Worm (Caenorhabditis elegans) whole organism, L1 larva: ENCODE data around the gene F53C11.5.

ENCODE experiments used
- C34B4.2 ChIP-seq: sonication (generic microtip); optimal IDR thresholded peaks from 2 replicates; lab custom pipeline; 2017; ENCODE audit warnings: mild to moderate bottlenecking, missing genetic modification characterization, missing compliant biosample characterization
- egl-13 ChIP-seq: sonication (generic microtip); optimal IDR thresholded peaks from 2 replicates; lab custom pipeline; 2016; ENCODE audit warnings: missing genotype, missing genetic modification reagents, missing genetic modification characterization, missing compliant biosample characterization
- fkh-4 ChIP-seq: sonication (generic microtip); optimal IDR thresholded peaks from 2 replicates; lab custom pipeline; 2016; ENCODE audit warnings: missing compliant biosample characterization, missing genetic modification characterization, borderline replicate concordance
- fos-1 ChIP-seq: fragments of 150-350 bp; optimal IDR thresholded peaks from 2 replicates; lab custom pipeline; 2014; ENCODE audit warnings: missing biosample characterization, missing genetic modification characterization
- lsy-2 ChIP-seq, 2 experiments: fragments of 150-350 bp; optimal IDR thresholded peaks; 2 replicates each; lab custom pipeline; 2014; ENCODE audit warnings: missing biosample characterization in 2 of 2, missing genetic modification characterization in 2 of 2
- nhr-237 ChIP-seq: fragments of 150-350 bp; optimal IDR thresholded peaks from 2 replicates; lab custom pipeline; 2014; ENCODE audit warnings: missing biosample characterization, missing genetic modification characterization
- pax-3 ChIP-seq: fragments of 200-800 bp; sonication (Bioruptor generic); optimal IDR thresholded peaks from 2 replicates; lab custom pipeline; 2018; ENCODE audit warnings: mild to moderate bottlenecking, missing genetic modification characterization, moderate library complexity, missing compliant biosample characterization
- pqm-1 ChIP-seq: sonication (generic microtip); optimal IDR thresholded peaks from 3 replicates; lab custom pipeline; 2017; ENCODE audit warnings: missing biosample characterization, missing genetic modification characterization
- skn-1 ChIP-seq: fragments of 150-350 bp; optimal IDR thresholded peaks from 2 replicates; lab custom pipeline; 2014; ENCODE audit warnings: missing biosample characterization, missing genetic modification characterization
- snpc-4 ChIP-seq: fragments of 150-350 bp; optimal IDR thresholded peaks from 2 replicates; lab custom pipeline; 2014; ENCODE audit warnings: missing biosample characterization, missing genetic modification characterization
- unc-30 ChIP-seq: sonication (generic microtip); optimal IDR thresholded peaks from 2 replicates; lab custom pipeline; 2017; ENCODE audit warnings: missing biosample characterization, missing genetic modification characterization
- unc-62 ChIP-seq: fragments of 150-350 bp; optimal IDR thresholded peaks from 2 replicates; lab custom pipeline; 2014; ENCODE audit warnings: missing biosample characterization, missing genetic modification reagents, missing genetic modification characterization
- unc-86 ChIP-seq: sonication (generic microtip); optimal IDR thresholded peaks from 2 replicates; lab custom pipeline; 2016; ENCODE audit warnings: missing genetic modification characterization, missing compliant biosample characterization
- zag-1 ChIP-seq: fragments of 150-350 bp; optimal IDR thresholded peaks from 2 replicates; lab custom pipeline; 2014; ENCODE audit warnings: missing biosample characterization, missing genetic modification characterization

DNA sequence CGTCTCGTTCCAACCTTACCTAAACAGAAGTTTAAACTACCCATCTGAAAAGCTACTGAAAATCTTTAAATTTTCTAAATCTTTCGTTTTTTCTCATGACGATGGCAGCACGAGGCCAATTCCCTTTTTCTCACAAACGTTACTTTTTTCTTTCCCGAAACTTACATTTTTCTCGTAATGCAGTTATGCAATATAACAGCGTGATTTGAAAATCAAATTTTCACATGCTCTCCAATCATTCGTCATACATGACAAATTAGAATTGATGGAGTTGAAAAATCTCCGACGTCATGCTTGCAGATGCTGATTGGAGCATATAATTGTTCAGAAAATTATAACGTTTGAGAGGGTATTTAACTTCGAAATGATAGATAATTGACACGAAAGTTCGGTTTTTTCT is 23.6 kb upstream of the F53C11.5 start:
- TF ChIP-seq unc-62: no peak
- TF ChIP-seq snpc-4: no peak
- TF ChIP-seq pax-3 (tag; lab: Kevin White, UChicago): peak; percentile 56
- no peak for TF ChIP-seq egl-13
- no peak for TF ChIP-seq nhr-237
- no peak for TF ChIP-seq zag-1
- TF ChIP-seq pqm-1 (tag; lab: Kevin White, UChicago): no peak
- no peak for TF ChIP-seq fkh-4 (tag; lab: Kevin White, UChicago)
- no peak for TF ChIP-seq unc-86
- TF ChIP-seq fos-1 (tag; lab: Kevin White, UChicago): no peak
- no peak for TF ChIP-seq C34B4.2
- no peak for TF ChIP-seq skn-1 (tag; lab: Kevin White, UChicago)
- TF ChIP-seq lsy-2 (tag; optimal IDR thresholded peaks at IDR 0.05; lab: Kevin White, UChicago): peak in 1 of 2 experiments; percentile 5
- TF ChIP-seq unc-30 (tag; lab: Kevin White, UChicago): no peak
